Worm (Caenorhabditis elegans) whole organism, L4 larva: Measurements from ENCODE around the gene C01B9.4.

Experiments used
- F26F4.8 ChIP-seq: fragments of 200-800 bp; sonication (Bioruptor generic); conservative IDR thresholded peaks from 2 replicates; pipeline ENCODE4 v1.3.6; 2022; ENCODE audit warnings: missing genetic modification characterization, missing compliant biosample characterization
- F49E8.2 ChIP-seq: sonication (generic microtip); optimal IDR thresholded peaks from 2 replicates; lab custom pipeline; 2016; ENCODE audit warnings: missing compliant biosample characterization, mild to moderate bottlenecking, missing genetic modification characterization, borderline replicate concordance
- R02D3.7 ChIP-seq: fragments of 150-350 bp; sonication (generic microtip); optimal IDR thresholded peaks from 3 replicates; lab custom pipeline; 2014; ENCODE audit warnings: missing biosample characterization, missing genetic modification characterization
- T20F7.1 ChIP-seq: fragments of 200-800 bp; sonication (Bioruptor generic); optimal IDR thresholded peaks from 2 replicates; lab custom pipeline; 2018; ENCODE audit warnings: mild to moderate bottlenecking, missing genetic modification characterization, missing compliant biosample characterization
- Y105C5A.15 ChIP-seq: fragments of 200-800 bp; sonication (Bioruptor generic); IDR thresholded peaks from 2 replicates; pipeline ENCODE4 v1.3.6; 2022; ENCODE audit warnings: missing genetic modification characterization, missing compliant biosample characterization
- aha-1 ChIP-seq: fragments of 150-350 bp; peaks from one replicate; lab custom pipeline; 2014; ENCODE audit warnings: missing biosample characterization, missing genetic modification characterization
- ama-1 ChIP-seq: fragments of 150-350 bp; optimal IDR thresholded peaks from 2 replicates; lab custom pipeline; 2014; ENCODE audit warnings: inconsistent platforms, mixed read lengths
- ceh-44 ChIP-seq: fragments of 200-800 bp; sonication (Bioruptor generic); IDR thresholded peaks from 2 replicates; pipeline ENCODE4 v1.3.6; 2022; ENCODE audit warnings: missing genetic modification reagents, missing genetic modification characterization, missing compliant biosample characterization
- ceh-62 ChIP-seq: sonication (generic microtip); optimal IDR thresholded peaks from 2 replicates; lab custom pipeline; 2017; ENCODE audit warnings: missing biosample characterization, missing genetic modification characterization
- ctbp-1 ChIP-seq: fragments of 200-800 bp; sonication (Bioruptor generic); IDR thresholded peaks from 2 replicates; pipeline ENCODE4 v1.3.6; 2022; ENCODE audit warnings: missing genetic modification reagents, missing genetic modification characterization, missing compliant biosample characterization
- daf-16 ChIP-seq, 3 experiments: sonication (generic microtip); optimal IDR thresholded peaks; 2 replicates each; lab custom pipeline; 2016 to 2017; ENCODE audit warnings: missing genetic modification characterization in 3 of 3, missing genetic modification reagents in 3 of 3, mild to moderate bottlenecking in 2 of 3, missing compliant biosample characterization in 2 of 3, missing biosample characterization in 1 of 3, moderate library complexity in 1 of 3
- daf-8 ChIP-seq: fragments of 200-800 bp; sonication (Bioruptor generic); IDR thresholded peaks from 2 replicates; pipeline ENCODE4 v1.3.6; 2022; ENCODE audit warnings: missing genetic modification characterization, missing compliant biosample characterization
- dmd-8 ChIP-seq: fragments of 200-800 bp; sonication (Bioruptor generic); IDR thresholded peaks from 2 replicates; pipeline ENCODE4 v1.3.6; 2022; ENCODE audit warnings: missing genetic modification characterization, missing compliant biosample characterization
- dve-1 ChIP-seq: sonication (generic microtip); optimal IDR thresholded peaks from 2 replicates; lab custom pipeline; 2017; ENCODE audit warnings: antibody characterized with exemption, mild to moderate bottlenecking, missing genetic modification characterization, missing compliant biosample characterization; ENCODE audit not compliant: insufficient read depth
- egl-27 ChIP-seq: sonication (generic microtip); optimal IDR thresholded peaks from 3 replicates; lab custom pipeline; 2017; ENCODE audit warnings: missing biosample characterization, missing genetic modification reagents, missing genetic modification characterization
- egl-43 ChIP-seq: fragments of 200-800 bp; sonication (Bioruptor generic); IDR thresholded peaks from 2 replicates; pipeline ENCODE4 v1.3.6; 2022; ENCODE audit warnings: missing genetic modification reagents, missing genetic modification characterization, missing compliant biosample characterization
- hlh-30 ChIP-seq: sonication (generic microtip); optimal IDR thresholded peaks from 2 replicates; lab custom pipeline; 2017; ENCODE audit warnings: antibody characterized with exemption, mild to moderate bottlenecking, missing genetic modification characterization, missing compliant biosample characterization; ENCODE audit not compliant: insufficient read depth
- hmg-1.1 ChIP-seq: fragments of 200-800 bp; sonication (Bioruptor generic); IDR thresholded peaks from 2 replicates; pipeline ENCODE4 v1.3.6; 2022; ENCODE audit warnings: missing genetic modification reagents, missing genetic modification characterization, missing compliant biosample characterization
- lin-1 ChIP-seq: fragments of 200-800 bp; sonication (Bioruptor generic); IDR thresholded peaks from 2 replicates; pipeline ENCODE4 v1.3.6; 2022; ENCODE audit warnings: missing genetic modification reagents, missing genetic modification characterization, missing compliant biosample characterization
- lin-13 ChIP-seq: fragments of 150-350 bp; optimal IDR thresholded peaks from 2 replicates; lab custom pipeline; 2014; ENCODE audit warnings: missing biosample characterization, missing genetic modification reagents, missing genetic modification characterization
- lin-39 ChIP-seq: fragments of 150-350 bp; optimal IDR thresholded peaks from 2 replicates; lab custom pipeline; 2014; ENCODE audit warnings: missing biosample characterization, missing genetic modification reagents, missing genetic modification characterization
- lsy-2 ChIP-seq, 2 experiments: fragments of 150-350 bp in 1 of 2; sonication (generic microtip) in 1 of 2; optimal IDR thresholded peaks; 2 replicates each; lab custom pipeline; 2014 to 2017; ENCODE audit warnings: missing biosample characterization in 2 of 2, missing genetic modification characterization in 2 of 2
- mdl-1 ChIP-seq, 2 experiments: fragments of 150-350 bp in 1 of 2; sonication (generic microtip) in 1 of 2; optimal IDR thresholded peaks; 2 replicates each; lab custom pipeline; 2014 to 2017; ENCODE audit warnings: missing biosample characterization in 2 of 2, missing genetic modification characterization in 2 of 2
- mep-1 ChIP-seq: fragments of 150-350 bp; sonication (generic microtip); optimal IDR thresholded peaks from 3 replicates; lab custom pipeline; 2014; ENCODE audit warnings: missing biosample characterization, missing genetic modification characterization
- mes-2 ChIP-seq: sonication (generic microtip); optimal IDR thresholded peaks from 2 replicates; lab custom pipeline; 2016; ENCODE audit warnings: missing genotype, mild to moderate bottlenecking, missing genetic modification characterization, missing compliant biosample characterization; ENCODE audit not compliant: poor library complexity, severe bottlenecking
- mxl-3 ChIP-seq: fragments of 200-800 bp; sonication (Bioruptor generic); optimal IDR thresholded peaks from 2 replicates; lab custom pipeline; 2018; ENCODE audit warnings: mild to moderate bottlenecking, missing genetic modification characterization, missing compliant biosample characterization
- nhr-111 ChIP-seq: fragments of 200-800 bp; sonication (Bioruptor generic); optimal IDR thresholded peaks from 2 replicates; lab custom pipeline; 2018; ENCODE audit warnings: mild to moderate bottlenecking, missing genetic modification characterization, missing compliant biosample characterization
- nhr-28 ChIP-seq: fragments of 150-350 bp; optimal IDR thresholded peaks from 2 replicates; lab custom pipeline; 2014; ENCODE audit warnings: missing biosample characterization, missing genetic modification characterization
- nhr-48 ChIP-seq: sonication (generic microtip); optimal IDR thresholded peaks from 2 replicates; lab custom pipeline; 2016; ENCODE audit warnings: mild to moderate bottlenecking, missing genetic modification characterization, missing compliant biosample characterization
- nhr-6 ChIP-seq: fragments of 150-350 bp; optimal IDR thresholded peaks from 2 replicates; lab custom pipeline; 2014; ENCODE audit warnings: missing biosample characterization, missing genetic modification characterization
- php-3 ChIP-seq: fragments of 200-800 bp; sonication (Bioruptor generic); IDR thresholded peaks from 2 replicates; pipeline ENCODE4 v1.3.6; 2022; ENCODE audit warnings: missing genetic modification reagents, missing genetic modification characterization, missing compliant biosample characterization
- pqm-1 ChIP-seq: sonication (generic microtip); optimal IDR thresholded peaks from 2 replicates; lab custom pipeline; 2017; ENCODE audit warnings: missing biosample characterization, missing genetic modification characterization
- saeg-2 ChIP-seq: fragments of 200-800 bp; sonication (Bioruptor generic); IDR thresholded peaks from 2 replicates; pipeline ENCODE4 v1.3.6; 2022; ENCODE audit warnings: missing genetic modification reagents, missing genetic modification characterization, missing compliant biosample characterization
- sdz-12 ChIP-seq: fragments of 200-800 bp; sonication (Bioruptor generic); optimal IDR thresholded peaks from 2 replicates; lab custom pipeline; 2018; ENCODE audit warnings: mild to moderate bottlenecking, missing genetic modification characterization, missing compliant biosample characterization
- set-16 ChIP-seq: fragments of 200-800 bp; sonication (Bioruptor generic); IDR thresholded peaks from 2 replicates; pipeline ENCODE4 v1.3.6; 2022; ENCODE audit warnings: missing genetic modification reagents, missing genetic modification characterization, missing compliant biosample characterization
- skn-1 ChIP-seq: fragments of 150-350 bp; optimal IDR thresholded peaks from 2 replicates; lab custom pipeline; 2014; ENCODE audit warnings: missing biosample characterization, missing genetic modification characterization
- tra-1 ChIP-seq: fragments of 200-800 bp; sonication (Bioruptor generic); IDR thresholded peaks from 2 replicates; pipeline ENCODE4 v1.3.6; 2022; ENCODE audit warnings: missing genetic modification reagents, missing genetic modification characterization, missing compliant biosample characterization
- unc-39 ChIP-seq: sonication (generic microtip); optimal IDR thresholded peaks from 2 replicates; lab custom pipeline; 2017; ENCODE audit warnings: missing biosample characterization, missing genetic modification characterization
- zfp-2 ChIP-seq: sonication (generic microtip); optimal IDR thresholded peaks from 2 replicates; lab custom pipeline; 2016; ENCODE audit warnings: mild to moderate bottlenecking, missing genetic modification characterization, missing compliant biosample characterization
- ztf-11 ChIP-seq: fragments of 150-350 bp; optimal IDR thresholded peaks from 2 replicates; lab custom pipeline; 2014; ENCODE audit warnings: missing biosample characterization, missing genetic modification characterization
- ztf-7 ChIP-seq: fragments of 150-350 bp; optimal IDR thresholded peaks from 2 replicates; lab custom pipeline; 2014; ENCODE audit warnings: missing biosample characterization, missing genetic modification characterization

The C01B9.4 gene

ce11 chrII:13758108-13758507, 25.7 kb downstream of the C01B9.4 start, which contains the start of gene arrd-13 (continued):
- no peak for TF ChIP-seq unc-39 (tag; lab: Kevin White, UChicago)

ce11 chrII:13756232-13756631, 27.5 kb downstream of the C01B9.4 start:
- TF ChIP-seq dmd-8 (GFP tag; lab: Robert Waterston, UW) (no peak), ztf-7 (tag; lab: Kevin White, UChicago) (no peak), R02D3.7 (no peak), mes-2 (peak; percentile 30), pqm-1 (tag; lab: Kevin White, UChicago) (no peak), tra-1 (no peak), saeg-2 (GFP tag; lab: Robert Waterston, UW) (no peak), set-16 (no peak), T20F7.1 (GFP tag; lab: Kevin White, UChicago) (no peak), aha-1 (tag; lab: Kevin White, UChicago) (peak; percentile 79), lin-39 (no peak), lin-13 (GFP tag; lab: Kevin White, UChicago) (no peak), nhr-28 (tag; lab: Kevin White, UChicago) (peak; percentile 6), egl-43 (no peak), unc-39 (tag; lab: Kevin White, UChicago) (no peak), nhr-48 (tag; lab: Kevin White, UChicago) (no peak), ceh-44 (GFP tag; lab: Robert Waterston, UW) (no peak), egl-27 (tag; lab: Kevin White, UChicago) (no peak), Y105C5A.15 (no peak), php-3 (GFP tag; lab: Robert Waterston, UW) (no peak), lin-1 (GFP tag; lab: Robert Waterston, UW) (no peak), nhr-111 (no peak), lsy-2 (tag; optimal IDR thresholded peaks at IDR 0.05; lab: Kevin White, UChicago) (peak in 1 of 2 experiments; percentile 46), ceh-62 (tag; lab: Kevin White, UChicago) (no peak), hmg-1.1 (0 out of 2 replicates have a peak, but pooled peaks have one; percentile 19), sdz-12 (GFP tag; lab: Kevin White, UChicago) (no peak), mep-1 (tag; lab: Kevin White, UChicago) (peak; percentile 15), nhr-6 (tag; lab: Kevin White, UChicago) (no peak), daf-16 (GFP tag; optimal IDR thresholded peaks at IDR 0.05; lab: Kevin White, UChicago) (no peak), daf-16 (tag; optimal IDR thresholded peaks at IDR 0.05; lab: Kevin White, UChicago) (no peak), skn-1 (tag; lab: Kevin White, UChicago) (no peak), daf-8 (GFP tag; lab: Robert Waterston, UW) (no peak), F49E8.2 (no peak), F26F4.8 (GFP tag; lab: Robert Waterston, UW) (no peak), zfp-2 (tag; lab: Kevin White, UChicago) (no peak), ctbp-1 (no peak)

DNA sequence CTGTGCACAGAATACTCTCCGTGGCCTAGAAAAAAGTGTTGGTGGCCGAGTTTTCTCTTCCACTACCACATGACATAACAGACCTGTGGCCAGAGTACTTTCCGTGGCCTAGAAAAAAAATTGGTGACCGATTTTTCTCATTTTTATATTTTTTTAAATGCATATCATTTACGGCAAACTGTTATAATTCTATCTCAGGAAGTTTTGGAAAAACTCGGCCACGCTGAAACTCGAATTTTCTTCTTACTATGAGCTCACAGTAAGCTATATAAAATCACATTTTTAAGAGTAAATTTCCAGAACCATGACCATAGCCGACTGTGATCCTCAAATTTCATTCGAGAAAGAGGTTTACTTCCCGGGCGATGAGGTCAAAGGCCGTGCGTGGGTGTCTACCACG, 31.8 kb downstream of the C01B9.4 start, which contains the start of gene arrd-14:
TSS of gene arrd-14 (plus strand) at position 301 of the 400 bp plus-strand sequence.
- TF ChIP-seq sdz-12 (GFP tag; lab: Kevin White, UChicago), result no peak
- no peak for TF ChIP-seq dve-1 (tag; lab: Kevin White, UChicago)
- no peak for TF ChIP-seq mxl-3 (GFP tag; lab: Kevin White, UChicago)

DNA sequence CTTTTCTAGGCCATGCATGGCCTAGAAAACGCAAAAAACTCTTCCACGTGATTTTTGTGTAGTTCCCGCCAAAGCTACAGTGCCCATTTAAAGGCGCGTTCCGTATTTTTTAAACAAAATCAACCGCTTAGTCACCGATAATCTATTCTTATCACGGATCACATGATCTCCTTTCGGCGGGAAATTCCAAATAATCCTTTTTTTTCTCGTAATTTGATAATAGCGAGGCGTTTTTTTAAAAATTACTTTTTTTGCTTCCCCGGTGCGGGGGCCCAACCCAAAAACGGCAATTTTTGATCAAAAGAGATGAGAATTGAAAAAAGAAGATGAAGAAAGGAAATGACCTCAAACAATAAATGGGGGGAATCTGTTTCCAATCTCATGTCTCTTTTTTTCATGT, 32.8 kb downstream of the C01B9.4 start:
- TF ChIP-seq tra-1 (0 out of 2 replicates have a peak, but pooled peaks have one; percentile 27), mdl-1 (tag; optimal IDR thresholded peaks at IDR 0.05; lab: Kevin White, UChicago) (peak in 1 of 2 experiments; percentile 11), hlh-30 (no peak), sdz-12 (GFP tag; lab: Kevin White, UChicago) (no peak), ceh-62 (tag; lab: Kevin White, UChicago) (no peak), ama-1 (lab: Kevin White, UChicago) (no peak), nhr-28 (tag; lab: Kevin White, UChicago) (peak; percentile 13), ztf-11 (no peak), aha-1 (tag; lab: Kevin White, UChicago) (no peak)
